Fruit fly (Drosophila melanogaster) whole organism, adult: ENCODE measurements around the gene CG13131.
A peak's percentile ranks its signal among the peaks of the same experiment; 100 is the strongest.

ENCODE experiments used
- CG11617 ChIP-seq: fragments of 200-800 bp; sonication (Bioruptor generic); optimal IDR thresholded peaks from 2 replicates; lab custom pipeline; 2017; ENCODE audit warnings: mild to moderate bottlenecking, missing biosample characterization, missing genetic modification reagents, missing genetic modification characterization
- CG12768 ChIP-seq: fragments of 200-800 bp; sonication (Bioruptor generic); optimal IDR thresholded peaks from 2 replicates; lab custom pipeline; 2017; ENCODE audit warnings: missing biosample characterization, missing genetic modification characterization, mild to moderate bottlenecking, moderate library complexity, missing genetic modification reagents
- CG14711 ChIP-seq: fragments of 200-800 bp; sonication (Bioruptor generic); optimal IDR thresholded peaks from 2 replicates; lab custom pipeline; 2018; ENCODE audit warnings: missing biosample characterization, mild to moderate bottlenecking, missing genetic modification characterization, moderate library complexity
- CG1620 ChIP-seq: fragments of 200-800 bp; sonication (Bioruptor generic); optimal IDR thresholded peaks from 2 replicates; lab custom pipeline; 2016; ENCODE audit warnings: missing biosample characterization, missing genetic modification characterization
- CG33017 ChIP-seq: fragments of 200-800 bp; sonication (Bioruptor generic); optimal IDR thresholded peaks from 2 replicates; lab custom pipeline; 2018; ENCODE audit warnings: missing biosample characterization, mild to moderate bottlenecking, missing genetic modification characterization, moderate library complexity
- CG5204 ChIP-seq: fragments of 200-800 bp; sonication (Bioruptor generic); optimal IDR thresholded peaks from 2 replicates; lab custom pipeline; 2016; ENCODE audit warnings: missing biosample characterization, missing genetic modification characterization
- CG7045 ChIP-seq: fragments of 200-800 bp; sonication (Bioruptor generic); optimal IDR thresholded peaks from 2 replicates; lab custom pipeline; 2017; ENCODE audit warnings: missing biosample characterization, mild to moderate bottlenecking, missing genetic modification characterization
- CG7101 ChIP-seq: fragments of 200-800 bp; sonication (Bioruptor generic); optimal IDR thresholded peaks from 2 replicates; lab custom pipeline; 2018; ENCODE audit warnings: missing biosample characterization, mild to moderate bottlenecking, missing genetic modification characterization, moderate library complexity
- Clk ChIP-seq: fragments of 200-800 bp; sonication (Bioruptor generic); optimal IDR thresholded peaks from 2 replicates; lab custom pipeline; 2017; ENCODE audit warnings: missing biosample characterization, missing genetic modification characterization
- Crg-1 ChIP-seq: fragments of 200-800 bp; sonication (Bioruptor generic); optimal IDR thresholded peaks from 2 replicates; lab custom pipeline; 2016; ENCODE audit warnings: missing biosample characterization, missing genetic modification characterization
- Hr96 ChIP-seq: fragments of 200-800 bp; sonication (Bioruptor generic); optimal IDR thresholded peaks from 2 replicates; lab custom pipeline; 2016; ENCODE audit warnings: missing biosample characterization, missing genetic modification characterization
- Mnt ChIP-seq: fragments of 200-800 bp; sonication (Bioruptor generic); optimal IDR thresholded peaks from 2 replicates; lab custom pipeline; 2016; ENCODE audit warnings: missing biosample characterization, mild to moderate bottlenecking, missing genetic modification characterization
- bab1 ChIP-seq: fragments of 200-800 bp; sonication (Bioruptor generic); optimal IDR thresholded peaks from 3 replicates; lab custom pipeline; 2019; ENCODE audit warnings: missing biosample characterization, mild to moderate bottlenecking, missing genetic modification characterization, moderate library complexity
- cic ChIP-seq: fragments of 200-800 bp; sonication (Bioruptor generic); optimal IDR thresholded peaks from 2 replicates; lab custom pipeline; 2017; ENCODE audit warnings: missing biosample characterization, mild to moderate bottlenecking, missing genetic modification characterization, moderate library complexity
- cnc ChIP-seq, 2 experiments: fragments of >200 bp; optimal IDR thresholded peaks; 2 replicates each; lab custom pipeline; 2017
- kay ChIP-seq: fragments of 200-800 bp; sonication (Bioruptor generic); peaks from one replicate; lab custom pipeline; 2016; ENCODE audit warnings: missing biosample characterization, missing genetic modification characterization, borderline replicate concordance
- ovo ChIP-seq: fragments of 200-800 bp; sonication (Bioruptor generic); optimal IDR thresholded peaks from 2 replicates; lab custom pipeline; 2016; ENCODE audit warnings: missing biosample characterization, missing genetic modification characterization
- pad ChIP-seq: fragments of 200-800 bp; sonication (Bioruptor generic); optimal IDR thresholded peaks from 3 replicates; lab custom pipeline; 2017; ENCODE audit warnings: missing biosample characterization, missing genetic modification characterization, mild to moderate bottlenecking, moderate library complexity, missing genetic modification reagents
- tj ChIP-seq: fragments of 200-800 bp; sonication (Bioruptor generic); optimal IDR thresholded peaks from 3 replicates; lab custom pipeline; 2017; ENCODE audit warnings: missing biosample characterization, mild to moderate bottlenecking, missing genetic modification characterization, moderate library complexity
- toe ChIP-seq: fragments of 200-800 bp; sonication (Bioruptor generic); optimal IDR thresholded peaks from 2 replicates; lab custom pipeline; 2016; ENCODE audit warnings: missing biosample characterization, missing genetic modification characterization

Gene CG13131

DNA sequence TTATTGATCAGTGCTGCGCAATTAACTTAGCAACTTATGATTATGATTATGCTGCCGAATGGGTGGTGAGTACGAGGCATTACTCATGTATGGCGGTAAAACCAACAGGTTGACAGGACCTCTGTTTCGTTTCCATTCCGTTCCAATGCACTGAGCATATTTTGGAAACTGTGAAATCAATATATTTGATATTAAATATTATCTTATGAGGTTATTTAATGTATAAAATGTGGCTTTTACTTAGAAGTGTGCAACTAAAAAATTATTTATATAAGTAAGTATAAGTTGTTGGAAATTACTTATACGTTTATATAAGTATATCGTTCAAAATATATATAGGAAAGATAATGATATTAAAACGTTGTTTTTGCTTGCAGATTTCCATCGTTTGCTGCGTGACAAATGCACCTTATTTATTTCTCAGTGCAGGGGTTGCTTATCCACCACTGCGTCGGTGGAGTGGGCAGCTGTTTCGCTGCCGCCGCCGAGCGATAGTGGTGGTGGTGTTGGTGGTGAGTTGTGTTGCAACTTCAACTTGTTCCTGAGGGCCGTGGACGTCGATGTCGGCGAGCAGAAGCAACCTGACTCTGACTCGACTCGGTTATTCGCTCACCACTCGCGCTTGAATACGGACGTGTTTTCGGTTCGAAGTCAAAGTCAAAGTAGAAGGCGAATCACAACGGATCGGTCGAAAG, 33.0 kb downstream of the CG13131 start, which contains the start of gene bib:
Gene bib (plus strand): TSS at position 568 of the 695 bp plus-strand sequence.
- no peak for TF ChIP-seq CG7045 (GFP tag; lab: Kevin White, UChicago)
- peak; percentile 39 for TF ChIP-seq CG12768

DNA sequence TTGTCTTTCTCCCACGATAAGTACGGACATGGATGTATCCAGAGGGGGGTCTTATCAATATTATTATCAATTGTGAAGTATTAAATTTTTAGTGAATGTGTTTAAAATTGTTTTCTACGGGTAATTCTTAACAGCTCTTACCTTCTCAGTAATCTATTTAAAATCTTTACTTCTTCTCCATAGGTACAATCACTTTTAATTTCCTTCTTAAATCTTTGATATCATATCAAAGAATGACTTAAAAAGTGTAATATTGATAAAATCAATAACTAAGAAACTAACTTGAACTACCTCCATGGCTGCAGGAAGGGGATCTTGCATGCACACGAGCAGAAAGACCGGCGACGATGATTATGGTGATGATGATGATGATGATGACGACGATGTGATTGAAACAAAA, 34.7 kb downstream of the CG13131 start:
- TF ChIP-seq CG33017 (tag; lab: Kevin White, UChicago) (no peak), CG1620 (no peak), CG5204 (GFP tag; lab: Kevin White, UChicago) (no peak), cnc (optimal IDR thresholded peaks at IDR 0.05; lab: Kevin White, UChicago) (no peak), toe (GFP tag; lab: Kevin White, UChicago) (no peak), bab1 (GFP tag; lab: Kevin White, UChicago) (no peak), Crg-1 (GFP tag; lab: Kevin White, UChicago) (no peak), CG7045 (GFP tag; lab: Kevin White, UChicago) (no peak)

DNA sequence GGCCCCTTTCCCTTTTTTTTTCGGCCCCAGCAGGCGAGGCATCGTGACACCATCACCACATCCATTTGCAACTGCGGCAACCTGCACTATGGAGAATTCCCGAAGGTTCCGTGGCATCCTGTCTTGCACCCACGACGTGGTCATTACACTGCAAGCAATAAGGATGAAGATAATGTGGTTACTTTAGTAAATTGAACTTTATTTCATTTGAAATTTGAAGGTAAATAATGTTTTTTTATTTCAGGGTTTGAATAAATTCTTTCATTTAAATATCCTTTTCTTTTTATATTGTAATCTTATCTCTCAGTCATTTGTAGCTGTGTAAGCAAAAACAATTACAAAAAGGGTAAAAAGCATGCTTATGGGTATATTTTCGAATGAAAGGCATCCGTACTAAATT, 35.5 kb downstream of the CG13131 start:
- TF ChIP-seq CG1620 (no peak), CG33017 (tag; lab: Kevin White, UChicago) (no peak), Crg-1 (GFP tag; lab: Kevin White, UChicago) (no peak), kay (GFP tag; lab: Kevin White, UChicago) (no peak), bab1 (GFP tag; lab: Kevin White, UChicago) (no peak), CG14711 (tag; lab: Kevin White, UChicago) (no peak)

DNA sequence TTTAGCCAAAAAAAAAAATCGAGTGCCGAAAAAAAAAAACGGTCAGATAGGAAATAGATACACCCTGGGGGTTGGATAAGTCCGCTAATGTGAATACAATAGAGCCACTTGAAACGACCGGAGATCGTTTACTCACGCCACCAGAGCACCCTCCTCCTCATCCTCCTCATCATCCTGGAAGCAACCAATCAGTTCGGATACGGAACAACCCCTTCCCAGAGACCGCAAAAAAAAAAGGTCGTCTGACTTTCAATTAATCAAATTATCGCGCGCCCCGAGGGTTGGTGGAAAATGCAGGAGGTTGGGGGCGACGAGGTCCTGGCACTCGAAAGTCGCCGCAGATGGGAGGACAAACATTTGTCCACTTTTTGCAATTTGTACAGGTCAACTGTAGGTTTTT, 44.6 kb downstream of the CG13131 start:
- TF ChIP-seq cic (GFP tag; lab: Kevin White, UChicago) (no peak), bab1 (GFP tag; lab: Kevin White, UChicago) (no peak), CG14711 (tag; lab: Kevin White, UChicago) (no peak), Crg-1 (GFP tag; lab: Kevin White, UChicago) (no peak), ovo (no peak), CG33017 (tag; lab: Kevin White, UChicago) (no peak), tj (GFP tag; lab: Kevin White, UChicago) (no peak), Hr96 (GFP tag; lab: Kevin White, UChicago) (no peak), CG5204 (GFP tag; lab: Kevin White, UChicago) (no peak)

DNA sequence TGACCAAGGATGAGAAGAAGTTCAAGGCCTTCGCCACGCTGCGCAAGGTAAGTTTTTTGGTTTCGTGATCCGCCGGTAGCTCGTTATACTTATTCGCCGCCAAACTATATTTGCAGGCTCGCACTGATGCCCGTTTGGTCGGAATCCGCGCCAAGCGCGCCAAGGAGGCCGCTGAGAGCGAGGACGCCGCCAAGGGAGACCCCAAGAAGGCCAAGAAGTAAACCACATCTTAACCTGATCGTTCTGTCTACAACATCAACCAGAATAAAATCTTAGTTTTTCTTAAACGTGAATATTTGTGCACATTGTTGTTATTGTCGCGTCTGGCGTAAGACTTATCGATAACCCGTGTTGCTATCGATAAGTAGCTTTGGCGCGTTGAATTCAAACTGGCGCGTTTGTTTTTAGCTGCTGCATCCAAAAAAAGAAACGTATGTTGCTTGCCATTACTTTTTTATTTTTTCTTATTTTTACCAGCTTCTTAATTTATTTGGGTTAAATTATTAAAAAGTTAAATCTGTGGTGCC, 49.0 kb downstream of the CG13131 start:
- TF ChIP-seq CG14711 (tag; lab: Kevin White, UChicago) (no peak), bab1 (GFP tag; lab: Kevin White, UChicago) (no peak), cnc (optimal IDR thresholded peaks at IDR 0.05; lab: Kevin White, UChicago) (no peak), CG5204 (GFP tag; lab: Kevin White, UChicago) (no peak), CG7045 (GFP tag; lab: Kevin White, UChicago) (no peak)

DNA sequence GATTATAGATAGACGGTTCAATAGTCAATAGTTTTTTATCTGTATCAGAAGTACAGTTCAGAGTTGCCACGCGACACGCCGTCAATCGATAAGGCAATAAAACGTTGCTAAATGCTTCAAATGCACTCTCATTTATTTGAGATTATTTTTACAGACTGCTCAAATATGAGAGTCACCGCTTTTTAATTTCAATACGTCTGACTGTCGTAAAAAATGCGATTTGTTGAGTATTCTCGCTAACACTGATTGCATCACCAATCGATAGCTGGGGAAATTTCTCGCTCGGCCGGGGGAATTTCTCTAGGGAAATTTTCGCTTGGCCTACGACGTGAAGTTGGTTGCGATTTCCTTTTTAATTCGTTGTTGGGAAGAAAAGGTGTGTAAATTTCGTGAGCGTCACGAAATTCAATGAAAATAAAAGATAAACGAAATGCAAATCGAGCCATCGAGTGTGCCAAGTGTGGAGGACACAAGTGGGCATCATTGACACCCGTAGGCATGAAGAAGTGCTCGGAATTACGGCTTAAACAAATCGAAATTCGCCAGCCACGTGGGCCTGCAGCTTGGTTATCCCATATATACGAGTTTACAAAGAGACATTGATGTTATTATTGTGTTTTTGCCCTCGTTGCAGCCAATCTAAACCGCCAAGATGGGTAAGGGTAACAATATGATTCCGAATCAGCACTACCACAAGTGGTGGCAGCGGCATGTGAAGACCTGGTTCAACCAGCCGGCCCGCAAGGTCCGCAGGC, 50.1 kb downstream of the CG13131 start, which contains the start of the genes Dref and RpL13:
Gene Dref (minus strand): TSS at position 247 of the 755 bp plus-strand sequence.
Gene RpL13 (plus strand): TSS at position 331 of the 755 bp plus-strand sequence.
- TF ChIP-seq cnc (optimal IDR thresholded peaks at IDR 0.05; lab: Kevin White, UChicago) = no peak
- peak; percentile 92 for TF ChIP-seq toe (GFP tag; lab: Kevin White, UChicago)
- peak; percentile 82 for TF ChIP-seq pad (GFP tag; lab: Kevin White, UChicago)
- TF ChIP-seq cic (GFP tag; lab: Kevin White, UChicago) = peak; percentile 80
- TF ChIP-seq Mnt (GFP tag; lab: Kevin White, UChicago) = peak; percentile 96
- peak; percentile 95 for TF ChIP-seq CG7101 (tag; lab: Kevin White, UChicago)
- TF ChIP-seq ovo = peak; percentile 92
- peak; percentile 79 for TF ChIP-seq tj (GFP tag; lab: Kevin White, UChicago)
- no peak for TF ChIP-seq CG5204 (GFP tag; lab: Kevin White, UChicago)
- peak; percentile 89 for TF ChIP-seq Crg-1 (GFP tag; lab: Kevin White, UChicago)
- peak; percentile 93 for TF ChIP-seq CG7045 (GFP tag; lab: Kevin White, UChicago)
- TF ChIP-seq CG14711 (tag; lab: Kevin White, UChicago) = peak; percentile 99
- no peak for TF ChIP-seq kay (GFP tag; lab: Kevin White, UChicago)
- TF ChIP-seq CG11617 (GFP tag; lab: Kevin White, UChicago) = peak; percentile 97
- TF ChIP-seq CG33017 (tag; lab: Kevin White, UChicago) = peak; percentile 91
- peak; percentile 84 for TF ChIP-seq CG1620
- TF ChIP-seq bab1 (GFP tag; lab: Kevin White, UChicago) = peak; percentile 94
- peak; percentile 96 for TF ChIP-seq Hr96 (GFP tag; lab: Kevin White, UChicago)
- TF ChIP-seq CG12768 = peak; percentile 94
- peak; percentile 76 for TF ChIP-seq Clk (GFP tag; lab: Kevin White, UChicago)
